Fruit fly (Drosophila melanogaster) whole organism, embryonic: ENCODE data around the gene CG13631.
A peak's percentile ranks its signal among the peaks of the same experiment; 100 is the strongest.

Experiments
- Atf-2 ChIP-seq: fragments of 200-800 bp; sonication (Bioruptor generic); optimal IDR thresholded peaks from 2 replicates; lab custom pipeline; 2016; ENCODE audit warnings: missing biosample characterization, missing genetic modification characterization
- BEAF-32 ChIP-seq: fragments of 200-800 bp; sonication (Bioruptor generic); optimal IDR thresholded peaks from 3 replicates; lab custom pipeline; 2017; ENCODE audit warnings: missing biosample characterization, missing genetic modification characterization, mild to moderate bottlenecking, moderate library complexity, missing genetic modification reagents
- CG10543 ChIP-seq: fragments of 200-800 bp; sonication (Bioruptor generic); optimal IDR thresholded peaks from 3 replicates; lab custom pipeline; 2017; ENCODE audit warnings: missing biosample characterization, mild to moderate bottlenecking, missing genetic modification characterization, moderate library complexity
- CG11504 ChIP-seq: fragments of 200-800 bp; sonication (Bioruptor generic); optimal IDR thresholded peaks from 3 replicates; lab custom pipeline; 2019; ENCODE audit warnings: missing biosample characterization, mild to moderate bottlenecking, missing genetic modification characterization, moderate library complexity
- CG12659 ChIP-seq: fragments of 200-800 bp; sonication (Bioruptor generic); optimal IDR thresholded peaks from 3 replicates; lab custom pipeline; 2017; ENCODE audit warnings: mild to moderate bottlenecking, missing biosample characterization, missing genetic modification reagents, missing genetic modification characterization
- CG18599 ChIP-seq: fragments of 200-800 bp; sonication (Bioruptor generic); optimal IDR thresholded peaks from 3 replicates; lab custom pipeline; 2017; ENCODE audit warnings: missing biosample characterization, missing genetic modification characterization, mild to moderate bottlenecking, moderate library complexity, missing genetic modification reagents
- CG2129 ChIP-seq: fragments of 200-800 bp; sonication (Bioruptor generic); IDR thresholded peaks from 2 replicates; pipeline ENCODE4 v1.3.6; 2022; ENCODE audit warnings: missing biosample characterization, missing genetic modification characterization; ENCODE audit not compliant: partially characterized antibody
- CG2875 ChIP-seq: fragments of 200-800 bp; sonication (Bioruptor generic); optimal IDR thresholded peaks from 2 replicates; lab custom pipeline; 2017; ENCODE audit warnings: missing biosample characterization, mild to moderate bottlenecking, missing genetic modification characterization, missing genetic modification reagents
- CG32767 ChIP-seq: fragments of 200-800 bp; sonication (Bioruptor generic); IDR thresholded peaks from 2 replicates; pipeline ENCODE4 v1.3.6; 2022; ENCODE audit warnings: missing biosample characterization, missing genetic modification characterization
- CG34224 ChIP-seq: fragments of 200-800 bp; sonication (Bioruptor generic); IDR thresholded peaks from 3 replicates; pipeline ENCODE4 v1.3.6; 2022; ENCODE audit warnings: missing biosample characterization, missing genetic modification characterization; ENCODE audit not compliant: partially characterized antibody
- CG6654 ChIP-seq: fragments of 200-800 bp; sonication (Bioruptor generic); optimal IDR thresholded peaks from 2 replicates; lab custom pipeline; 2017; ENCODE audit warnings: missing biosample characterization, mild to moderate bottlenecking, missing genetic modification characterization
- CG6813 ChIP-seq: fragments of 200-800 bp; sonication (Bioruptor generic); optimal IDR thresholded peaks from 2 replicates; lab custom pipeline; 2017; ENCODE audit warnings: missing biosample characterization, missing genetic modification characterization, mild to moderate bottlenecking, moderate library complexity, missing genetic modification reagents
- CG7963 ChIP-seq: fragments of 200-800 bp; sonication (Bioruptor generic); IDR thresholded peaks from 3 replicates; pipeline ENCODE4 v1.3.6; 2022; ENCODE audit warnings: missing biosample characterization, missing genetic modification characterization; ENCODE audit not compliant: partially characterized antibody
- CG8478 ChIP-seq: fragments of >200 bp; optimal IDR thresholded peaks from 2 replicates; lab custom pipeline; 2018
- CG8924 ChIP-seq: fragments of 200-800 bp; optimal IDR thresholded peaks from 3 replicates; lab custom pipeline; 2019; ENCODE audit warnings: missing biosample characterization, mild to moderate bottlenecking, missing genetic modification characterization, moderate library complexity
- Dad ChIP-seq: fragments of 200-800 bp; sonication (Bioruptor generic); optimal IDR thresholded peaks from 3 replicates; lab custom pipeline; 2016; ENCODE audit warnings: missing biosample characterization, missing genetic modification characterization
- Dek ChIP-seq: fragments of 200-800 bp; sonication (Bioruptor generic); optimal IDR thresholded peaks from 3 replicates; lab custom pipeline; 2019; ENCODE audit warnings: missing biosample characterization, mild to moderate bottlenecking, missing genetic modification characterization, moderate library complexity
- Doc3 ChIP-seq: fragments of 200-800 bp; sonication (Bioruptor generic); IDR thresholded peaks from 3 replicates; pipeline ENCODE4 v1.3.6; 2022; ENCODE audit warnings: missing biosample characterization, missing genetic modification characterization; ENCODE audit not compliant: partially characterized antibody
- Dref ChIP-seq: fragments of 200-800 bp; sonication (Bioruptor generic); IDR thresholded peaks from 2 replicates; pipeline ENCODE4 v1.3.6; 2022; ENCODE audit warnings: missing biosample characterization, missing genetic modification characterization
- Fer3 ChIP-seq: fragments of 200-800 bp; sonication (Bioruptor generic); optimal IDR thresholded peaks from 2 replicates; lab custom pipeline; 2018; ENCODE audit warnings: missing biosample characterization, mild to moderate bottlenecking, missing genetic modification characterization, moderate library complexity
- MTF-1 ChIP-seq: fragments of 200-800 bp; sonication (Bioruptor generic); optimal IDR thresholded peaks from 2 replicates; lab custom pipeline; 2018; ENCODE audit warnings: missing biosample characterization, mild to moderate bottlenecking, missing genetic modification characterization, borderline replicate concordance
- Poxn ChIP-seq: fragments of 200-800 bp; sonication (Bioruptor generic); IDR thresholded peaks from 2 replicates; pipeline ENCODE4 v1.3.6; 2022; ENCODE audit warnings: missing biosample characterization, missing genetic modification characterization
- Ptx1 ChIP-seq: fragments of 200-800 bp; sonication (Bioruptor generic); IDR thresholded peaks from 2 replicates; pipeline ENCODE4 v1.3.6; 2022; ENCODE audit warnings: missing biosample characterization, missing genetic modification characterization
- Ravus ChIP-seq: fragments of 200-800 bp; sonication (Bioruptor generic); IDR thresholded peaks from 2 replicates; pipeline ENCODE4 v1.3.6; 2022; ENCODE audit warnings: missing biosample characterization, missing genetic modification characterization
- Sox100B ChIP-seq: fragments of 200-800 bp; sonication (Bioruptor generic); optimal IDR thresholded peaks from 3 replicates; lab custom pipeline; 2018; ENCODE audit warnings: missing biosample characterization, mild to moderate bottlenecking, missing genetic modification characterization
- Spps ChIP-seq: fragments of 200-800 bp; sonication (Bioruptor generic); optimal IDR thresholded peaks from 2 replicates; lab custom pipeline; 2018; ENCODE audit warnings: missing biosample characterization, mild to moderate bottlenecking, missing genetic modification characterization
- YL-1 ChIP-seq: fragments of 200-800 bp; sonication (Bioruptor generic); optimal IDR thresholded peaks from 3 replicates; lab custom pipeline; 2017; ENCODE audit warnings: missing biosample characterization, mild to moderate bottlenecking, missing genetic modification characterization
- bab2 ChIP-seq: fragments of 200-800 bp; sonication (Bioruptor generic); optimal IDR thresholded peaks from 2 replicates; lab custom pipeline; 2016; ENCODE audit warnings: missing biosample characterization, missing genetic modification characterization
- br ChIP-seq: fragments of >200 bp; optimal IDR thresholded peaks from 2 replicates; lab custom pipeline; 2017
- chif ChIP-seq, 2 experiments: fragments of 200-800 bp; sonication (Bioruptor generic); optimal IDR thresholded peaks; 3 replicates each; lab custom pipeline; 2016; ENCODE audit warnings: missing biosample characterization in 2 of 2, missing genetic modification characterization in 2 of 2
- ci ChIP-seq: fragments of 200-800 bp; sonication (Bioruptor generic); IDR thresholded peaks from 3 replicates; pipeline ENCODE4 v1.3.6; 2022; ENCODE audit warnings: missing biosample characterization, missing genetic modification characterization
- da ChIP-seq: fragments of 200-800 bp; sonication (Bioruptor generic); optimal IDR thresholded peaks from 2 replicates; lab custom pipeline; 2016; ENCODE audit warnings: missing biosample characterization, missing genetic modification characterization
- disco-r ChIP-seq: fragments of 200-800 bp; sonication (Bioruptor generic); optimal IDR thresholded peaks from 2 replicates; lab custom pipeline; 2016; ENCODE audit warnings: missing biosample characterization, missing genetic modification characterization
- ems ChIP-seq: fragments of 200-800 bp; sonication (Bioruptor generic); optimal IDR thresholded peaks from 3 replicates; lab custom pipeline; 2016; ENCODE audit warnings: missing biosample characterization, missing genetic modification characterization
- fd3F ChIP-seq: fragments of 200-800 bp; sonication (Bioruptor generic); optimal IDR thresholded peaks from 2 replicates; lab custom pipeline; 2018; ENCODE audit warnings: missing biosample characterization, mild to moderate bottlenecking, missing genetic modification characterization, moderate library complexity
- gce ChIP-seq: fragments of 200-800 bp; sonication (Bioruptor generic); IDR thresholded peaks from 3 replicates; pipeline ENCODE4 v1.3.6; 2022; ENCODE audit warnings: missing biosample characterization, missing genetic modification characterization
- h ChIP-seq: fragments of >200 bp; optimal IDR thresholded peaks from 2 replicates; lab custom pipeline; 2017
- ken ChIP-seq: fragments of 200-800 bp; sonication (Bioruptor generic); IDR thresholded peaks from 3 replicates; pipeline ENCODE4 v1.3.6; 2022; ENCODE audit warnings: missing biosample characterization, missing genetic modification characterization
- pita ChIP-seq: fragments of 200-800 bp; sonication (Bioruptor generic); optimal IDR thresholded peaks from 2 replicates; lab custom pipeline; 2017; ENCODE audit warnings: missing biosample characterization, mild to moderate bottlenecking, missing genetic modification characterization
- pnt ChIP-seq: fragments of 200-800 bp; sonication (Bioruptor generic); optimal IDR thresholded peaks from 3 replicates; lab custom pipeline; 2016; ENCODE audit warnings: missing biosample characterization, missing genetic modification characterization
- pros ChIP-seq: fragments of 200-800 bp; sonication (Bioruptor generic); optimal IDR thresholded peaks from 3 replicates; lab custom pipeline; 2019; ENCODE audit warnings: missing biosample characterization, mild to moderate bottlenecking, missing genetic modification characterization, moderate library complexity
- pum ChIP-seq: fragments of 200-800 bp; sonication (Bioruptor generic); optimal IDR thresholded peaks from 2 replicates; lab custom pipeline; 2016; ENCODE audit warnings: missing biosample characterization, missing genetic modification characterization
- sima ChIP-seq: fragments of 200-800 bp; sonication (Bioruptor generic); optimal IDR thresholded peaks from 2 replicates; lab custom pipeline; 2016; ENCODE audit warnings: missing biosample characterization, missing genetic modification characterization
- sisA ChIP-seq: fragments of 200-800 bp; sonication (Bioruptor generic); IDR thresholded peaks from 2 replicates; pipeline ENCODE4 v1.3.6; 2022; ENCODE audit warnings: missing biosample characterization, missing genetic modification characterization
- slp2 ChIP-seq: fragments of 200-800 bp; sonication (Bioruptor generic); optimal IDR thresholded peaks from 2 replicates; lab custom pipeline; 2016; ENCODE audit warnings: missing biosample characterization, missing genetic modification characterization
- tin ChIP-seq: fragments of 200-800 bp; sonication (Bioruptor generic); optimal IDR thresholded peaks from 3 replicates; lab custom pipeline; 2016; ENCODE audit warnings: missing biosample characterization, missing genetic modification characterization
- tio ChIP-seq: fragments of 200-800 bp; sonication (Bioruptor generic); optimal IDR thresholded peaks from 2 replicates; lab custom pipeline; 2017; ENCODE audit warnings: missing biosample characterization, missing genetic modification characterization, inconsistent platforms
- wdn ChIP-seq: fragments of 200-800 bp; sonication (Bioruptor generic); IDR thresholded peaks from 2 replicates; pipeline ENCODE4 v1.3.6; 2022; ENCODE audit warnings: missing biosample characterization, missing genetic modification characterization
- zen2 ChIP-seq: fragments of 200-800 bp; sonication (Bioruptor generic); IDR thresholded peaks from 3 replicates; pipeline ENCODE4 v1.3.6; 2022; ENCODE audit warnings: missing biosample characterization, missing genetic modification characterization; ENCODE audit not compliant: partially characterized antibody

Gene CG13631

dm6 chr3R:24810844-24811625 is 41.9 kb downstream of the CG13631 start (continued):
- TF ChIP-seq CG34224 (no peak), BEAF-32 (GFP tag; lab: Kevin White, UChicago) (no peak), fd3F (GFP tag; lab: Kevin White, UChicago) (peak; percentile 91), CG10543 (GFP tag; lab: Kevin White, UChicago) (peak; percentile 69), chif (GFP tag; optimal IDR thresholded peaks at IDR 0.05; lab: Kevin White, UChicago) (peak; percentile 75 to 82), bab2 (GFP tag; lab: Kevin White, UChicago) (peak; percentile 86), Spps (peak; percentile 47), br (lab: Kevin White, UChicago) (no peak), Ptx1 (GFP tag; lab: Robert Waterston, UW) (peak; percentile 86), wdn (GFP tag; lab: Robert Waterston, UW) (peak; percentile 81), h (lab: Kevin White, UChicago) (no peak), da (peak; percentile 68), gce (peak; percentile 75; the same call in 1 of the 3 replicates), slp2 (GFP tag; lab: Kevin White, UChicago) (peak; percentile 78), sima (GFP tag; lab: Kevin White, UChicago) (peak; percentile 71), CG8478 (lab: Kevin White, UChicago) (no peak), Ravus (GFP tag; lab: Robert Waterston, UW) (peak; percentile 65), Dek (peak; percentile 87), pum (GFP tag; lab: Kevin White, UChicago) (peak; percentile 67), ems (GFP tag; lab: Kevin White, UChicago) (peak; percentile 93), pita (no peak), CG11504 (tag; lab: Kevin White, UChicago) (peak; percentile 91), Poxn (GFP tag; lab: Robert Waterston, UW) (peak; percentile 60; the same call in 1 of the 2 replicates), Dref (GFP tag; lab: Robert Waterston, UW) (no peak), Sox100B (GFP tag; lab: Kevin White, UChicago) (peak; percentile 81), CG2875 (peak; percentile 77), pros (no peak), sisA (peak; percentile 87), tio (GFP tag; lab: Kevin White, UChicago) (peak; percentile 79), ci (GFP tag; lab: Robert Waterston, UW) (peak; percentile 94), Doc3 (no peak), CG7963 (GFP tag; lab: Robert Waterston, UW) (no peak), Fer3 (tag; lab: Kevin White, UChicago) (peak; percentile 90), CG18599 (GFP tag; lab: Kevin White, UChicago) (peak; percentile 93), CG32767 (GFP tag; lab: Robert Waterston, UW) (peak; percentile 81), CG6654 (GFP tag; lab: Kevin White, UChicago) (peak; percentile 64), tin (GFP tag; lab: Kevin White, UChicago) (peak; percentile 75), Dad (GFP tag; lab: Kevin White, UChicago) (peak; percentile 86), CG2129 (GFP tag; lab: Robert Waterston, UW) (no peak), disco-r (GFP tag; lab: Kevin White, UChicago) (peak; percentile 54), CG12659 (GFP tag; lab: Kevin White, UChicago) (peak; percentile 92), ken (GFP tag; lab: Robert Waterston, UW) (peak; percentile 89), YL-1 (GFP tag; lab: Kevin White, UChicago) (peak; percentile 35), zen2 (GFP tag; lab: Robert Waterston, UW) (no peak), CG8924 (tag; lab: Kevin White, UChicago) (peak; percentile 86), MTF-1 (GFP tag; lab: Kevin White, UChicago) (peak; percentile 78), Atf-2 (GFP tag; lab: Kevin White, UChicago) (peak; percentile 63), pnt (GFP tag; lab: Kevin White, UChicago) (peak; percentile 70), CG6813 (peak; percentile 90)
